Worm (Caenorhabditis elegans): Measurements from ENCODE around the gene gpa-6.

gpa-6 gene

ce11 chrX:13159005-13159404 lies 32.0 kb upstream of the gpa-6 start:
- TF ChIP-seq dpl-1 (GFP tag; optimal IDR thresholded peaks at IDR 0.05) (no peak), dox-1 (GFP tag; IDR thresholded peaks at IDR 0.05) (peak; percentile 82), hmg-1.2 (GFP tag; IDR thresholded peaks at IDR 0.05) (no peak), ceh-58 (GFP tag; IDR thresholded peaks at IDR 0.05) (no peak), ets-4 (GFP tag; optimal IDR thresholded peaks at IDR 0.05) (peak; percentile 33), ztf-26 (tag; optimal IDR thresholded peaks at IDR 0.05) (peak; percentile 23), Y56A3A.18 (GFP tag; IDR thresholded peaks at IDR 0.05) (0 out of 2 replicates have a peak, but pooled peaks have one; percentile 64), gei-17 (GFP tag; optimal IDR thresholded peaks at IDR 0.05) (no peak), egl-44 (GFP tag; IDR thresholded peaks at IDR 0.05) (peak; percentile 61; the same call in 1 of the 2 replicates), madf-6 (GFP tag; IDR thresholded peaks at IDR 0.05) (no peak), nhr-120 (GFP tag; IDR thresholded peaks at IDR 0.05) (no peak), C06A6.2 (GFP tag; conservative IDR thresholded peaks at IDR 0.05) (no peak), mxl-1 (tag; optimal IDR thresholded peaks at IDR 0.05) (no peak), sptf-2 (GFP tag; optimal IDR thresholded peaks at IDR 0.05) (no peak), cebp-1 (GFP tag; IDR thresholded peaks at IDR 0.05) (peak; percentile 49; the same call in 1 of the 2 replicates), cebp-1 (tag; optimal IDR thresholded peaks at IDR 0.05) (no peak), rcor-1 (GFP tag; IDR thresholded peaks at IDR 0.05) (no peak), nfyb-1 (GFP tag; IDR thresholded peaks at IDR 0.05) (no peak), tbp1 (GFP tag; optimal IDR thresholded peaks at IDR 0.05) (peak; percentile 52), lin-35 (GFP tag; optimal IDR thresholded peaks at IDR 0.05) (no peak), athp-1 (tag; optimal IDR thresholded peaks at IDR 0.05) (no peak), egrh-3 (GFP tag; IDR thresholded peaks at IDR 0.05) (peak; percentile 11; the same call in 1 of the 2 replicates), atf-7 (tag; optimal IDR thresholded peaks at IDR 0.05) (peak; percentile 1), chd-7 (tag; optimal IDR thresholded peaks at IDR 0.05) (peak; percentile 16), nhr-80 (tag; optimal IDR thresholded peaks at IDR 0.05) (peak; percentile 97), nfya-2 (GFP tag; IDR thresholded peaks at IDR 0.05) (no peak), ceh-40 (GFP tag; IDR thresholded peaks at IDR 0.05) (no peak), F39B2.1 (GFP tag; IDR thresholded peaks at IDR 0.05) (no peak), let-526 (GFP tag; IDR thresholded peaks at IDR 0.05) (no peak), snpc-4 (GFP tag; optimal IDR thresholded peaks at IDR 0.05) (no peak), snpc-4 (tag; optimal IDR thresholded peaks at IDR 0.05) (no peak), him-1 (tag; optimal IDR thresholded peaks at IDR 0.05) (no peak), zim-3 (tag; optimal IDR thresholded peaks at IDR 0.05) (no peak), lin-26 (GFP tag; IDR thresholded peaks at IDR 0.05) (no peak), F37B4.10 (GFP tag; IDR thresholded peaks at IDR 0.05) (no peak), F22D6.2 (tag; optimal IDR thresholded peaks at IDR 0.05) (no peak), ceh-27 (GFP tag; optimal IDR thresholded peaks at IDR 0.05) (no peak), ZK185.1 (tag; optimal IDR thresholded peaks at IDR 0.05; ENCODE audit: poor library complexity, severe bottlenecking) (no peak), let-607 (tag; optimal IDR thresholded peaks at IDR 0.05) (peak in 1 of 2 experiments; percentile 10), K11D2.4 (GFP tag; IDR thresholded peaks at IDR 0.05) (no peak), ztf-22 (GFP tag; optimal IDR thresholded peaks at IDR 0.05) (peak; percentile 58), nhr-90 (tag; optimal IDR thresholded peaks at IDR 0.05) (peak; percentile 37), ztf-6 (GFP tag; IDR thresholded peaks at IDR 0.05) (no peak), unc-62 (GFP tag; optimal IDR thresholded peaks at IDR 0.05) (no peak), mel-28 (tag; optimal IDR thresholded peaks at IDR 0.05; ENCODE audit: borderline replicate concordance) (no peak)
